Worm (Caenorhabditis elegans) whole organism, L1 larva: Measurements from ENCODE around the gene Y53F4B.17.

Source experiments
- C04F5.9 ChIP-seq: sonication (generic microtip); optimal IDR thresholded peaks from 2 replicates; lab custom pipeline; 2016; ENCODE audit warnings: missing genetic modification characterization, missing compliant biosample characterization
- C34B4.2 ChIP-seq: sonication (generic microtip); optimal IDR thresholded peaks from 2 replicates; lab custom pipeline; 2017; ENCODE audit warnings: mild to moderate bottlenecking, missing genetic modification characterization, missing compliant biosample characterization
- F16B12.6 ChIP-seq: fragments of 150-350 bp; optimal IDR thresholded peaks from 2 replicates; lab custom pipeline; 2014; ENCODE audit warnings: missing biosample characterization, missing genetic modification characterization
- Y116A8C.19 ChIP-seq: sonication (generic microtip); optimal IDR thresholded peaks from 2 replicates; lab custom pipeline; 2016; ENCODE audit warnings: missing compliant biosample characterization, missing genetic modification characterization, borderline replicate concordance
- ama-1 ChIP-seq: fragments of 150-350 bp; optimal IDR thresholded peaks from 2 replicates; lab custom pipeline; 2014
- blmp-1 ChIP-seq: fragments of 150-350 bp; optimal IDR thresholded peaks from 2 replicates; lab custom pipeline; 2014; ENCODE audit warnings: missing biosample characterization, missing genetic modification characterization
- ceh-8 ChIP-seq: fragments of 200-800 bp; sonication (Bioruptor generic); optimal IDR thresholded peaks from 2 replicates; lab custom pipeline; 2018; ENCODE audit warnings: mild to moderate bottlenecking, missing genetic modification characterization, moderate library complexity, missing compliant biosample characterization
- ceh-82 ChIP-seq, 3 experiments: fragments of 150-350 bp in 1 of 3; sonication (generic microtip) in 2 of 3; optimal IDR thresholded peaks; 2 replicates each; lab custom pipeline; 2014 to 2017; ENCODE audit warnings: missing biosample characterization in 3 of 3, missing genetic modification characterization in 3 of 3
- dpl-1 ChIP-seq, 3 experiments: fragments of 150-350 bp in 2 of 3; sonication (generic microtip) in 1 of 3; optimal IDR thresholded peaks; 2 replicates each; lab custom pipeline; 2014 to 2017; ENCODE audit warnings: missing biosample characterization in 3 of 3, missing genetic modification characterization in 3 of 3, missing genetic modification reagents in 3 of 3
- dsc-1 ChIP-seq: sonication (generic microtip); optimal IDR thresholded peaks from 2 replicates; lab custom pipeline; 2016; ENCODE audit warnings: mild to moderate bottlenecking, missing genetic modification characterization, missing compliant biosample characterization
- efl-1 ChIP-seq, 4 experiments: fragments of 150-350 bp; optimal IDR thresholded peaks in 3 of 4; peaks in 1 of 4; 1 replicate in 1 of 4; 2 replicates in 3 of 4; lab custom pipeline; 2014; ENCODE audit warnings: missing biosample characterization in 2 of 4, missing genetic modification characterization in 2 of 4, missing genetic modification reagents in 2 of 4
- egl-13 ChIP-seq: sonication (generic microtip); optimal IDR thresholded peaks from 2 replicates; lab custom pipeline; 2016; ENCODE audit warnings: missing genotype, missing genetic modification reagents, missing genetic modification characterization, missing compliant biosample characterization
- egl-27 ChIP-seq, 2 experiments: fragments of 150-350 bp in 1 of 2; sonication (generic microtip); optimal IDR thresholded peaks; 3 replicates each; lab custom pipeline; 2017 to 2018; ENCODE audit warnings: missing biosample characterization in 2 of 2, missing genetic modification characterization in 2 of 2, missing genetic modification reagents in 2 of 2
- elt-3 ChIP-seq, 6 experiments: fragments of 150-350 bp in 1 of 6; sonication (generic microtip); optimal IDR thresholded peaks; 2 replicates each; lab custom pipeline; 2017 to 2018; ENCODE audit warnings: missing biosample characterization in 6 of 6, missing genetic modification characterization in 6 of 6, inconsistent platforms in 1 of 6
- ets-5 ChIP-seq: fragments of 200-800 bp; sonication (Bioruptor generic); IDR thresholded peaks from 2 replicates; pipeline ENCODE4 v1.3.6; 2022; ENCODE audit warnings: missing genetic modification characterization, missing compliant biosample characterization
- fkh-4 ChIP-seq: sonication (generic microtip); optimal IDR thresholded peaks from 2 replicates; lab custom pipeline; 2016; ENCODE audit warnings: missing compliant biosample characterization, missing genetic modification characterization, borderline replicate concordance
- fkh-8 ChIP-seq: sonication (generic microtip); optimal IDR thresholded peaks from 2 replicates; lab custom pipeline; 2016; ENCODE audit warnings: mild to moderate bottlenecking, missing genetic modification characterization, missing compliant biosample characterization
- fos-1 ChIP-seq: fragments of 150-350 bp; optimal IDR thresholded peaks from 2 replicates; lab custom pipeline; 2014; ENCODE audit warnings: missing biosample characterization, missing genetic modification characterization
- hlh-17 ChIP-seq: fragments of 200-800 bp; sonication (Bioruptor generic); optimal IDR thresholded peaks from 2 replicates; lab custom pipeline; 2018; ENCODE audit warnings: missing genetic modification characterization, mild to moderate bottlenecking, missing compliant biosample characterization, moderate library complexity, borderline replicate concordance
- hpl-2 ChIP-seq: fragments of 150-350 bp; optimal IDR thresholded peaks from 2 replicates; lab custom pipeline; 2014; ENCODE audit warnings: missing biosample characterization, missing genetic modification reagents, missing genetic modification characterization
- irx-1 ChIP-seq: sonication (generic microtip); optimal IDR thresholded peaks from 2 replicates; lab custom pipeline; 2016; ENCODE audit warnings: missing genetic modification characterization, missing compliant biosample characterization
- isw-1 ChIP-seq: fragments of 200-800 bp; sonication (Bioruptor generic); IDR thresholded peaks from 2 replicates; pipeline ENCODE4 v1.3.6; 2022; ENCODE audit warnings: missing genetic modification characterization, missing compliant biosample characterization
- lin-14 ChIP-seq: fragments of 200-800 bp; sonication (Bioruptor generic); optimal IDR thresholded peaks from 2 replicates; lab custom pipeline; 2018; ENCODE audit warnings: mild to moderate bottlenecking, missing genetic modification characterization, moderate library complexity, missing compliant biosample characterization
- lin-15B ChIP-seq: fragments of 150-350 bp; sonication (generic microtip); optimal IDR thresholded peaks from 3 replicates; lab custom pipeline; 2014; ENCODE audit warnings: missing biosample characterization, missing genetic modification characterization
- lin-35 ChIP-seq, 2 experiments: fragments of 150-350 bp; optimal IDR thresholded peaks; 2 replicates each; lab custom pipeline; 2014; ENCODE audit warnings: missing biosample characterization in 2 of 2, missing genetic modification characterization in 2 of 2, missing genetic modification reagents in 2 of 2
- lin-39 ChIP-seq: fragments of 150-350 bp; optimal IDR thresholded peaks from 2 replicates; lab custom pipeline; 2014; ENCODE audit warnings: missing biosample characterization, missing genetic modification reagents, missing genetic modification characterization
- lir-3 ChIP-seq: sonication (generic microtip); optimal IDR thresholded peaks from 2 replicates; lab custom pipeline; 2016; ENCODE audit warnings: mild to moderate bottlenecking, missing genetic modification characterization, moderate library complexity, missing compliant biosample characterization; ENCODE audit not compliant: poor library complexity
- lsy-2 ChIP-seq, 2 experiments: fragments of 150-350 bp; optimal IDR thresholded peaks; 2 replicates each; lab custom pipeline; 2014; ENCODE audit warnings: missing biosample characterization in 2 of 2, missing genetic modification characterization in 2 of 2
- mab-9 ChIP-seq: fragments of 200-800 bp; sonication (Bioruptor generic); IDR thresholded peaks from 2 replicates; pipeline ENCODE4 v1.3.6; 2022; ENCODE audit warnings: missing genetic modification reagents, missing genetic modification characterization, missing compliant biosample characterization
- mef-2 ChIP-seq: fragments of 150-350 bp; optimal IDR thresholded peaks from 2 replicates; lab custom pipeline; 2014; ENCODE audit warnings: missing biosample characterization, missing genetic modification characterization
- mep-1 ChIP-seq: fragments of 150-350 bp; optimal IDR thresholded peaks from 2 replicates; lab custom pipeline; 2014; ENCODE audit warnings: missing biosample characterization, missing genetic modification characterization
- nhr-12 ChIP-seq: sonication (generic microtip); optimal IDR thresholded peaks from 2 replicates; lab custom pipeline; 2017; ENCODE audit warnings: missing biosample characterization, missing genetic modification characterization
- nhr-76 ChIP-seq: sonication (generic microtip); optimal IDR thresholded peaks from 2 replicates; lab custom pipeline; 2017; ENCODE audit warnings: missing biosample characterization, missing genetic modification characterization
- nhr-77 ChIP-seq: fragments of 150-350 bp; optimal IDR thresholded peaks from 2 replicates; lab custom pipeline; 2014; ENCODE audit warnings: missing biosample characterization, missing genetic modification characterization
- nhr-84 ChIP-seq: sonication (generic microtip); optimal IDR thresholded peaks from 2 replicates; lab custom pipeline; 2017; ENCODE audit warnings: missing biosample characterization, missing genetic modification characterization
- nhr-85 ChIP-seq: sonication (generic microtip); peaks from one replicate; lab custom pipeline; 2016; ENCODE audit warnings: missing genetic modification characterization, inconsistent platforms, missing compliant biosample characterization
- pag-3 ChIP-seq: sonication (generic microtip); optimal IDR thresholded peaks from 2 replicates; lab custom pipeline; 2017; ENCODE audit warnings: missing genetic modification characterization, mild to moderate bottlenecking, missing compliant biosample characterization, antibody characterized with exemption, borderline replicate concordance; ENCODE audit not compliant: insufficient read depth
- snu-23 ChIP-seq: sonication (generic microtip); optimal IDR thresholded peaks from 2 replicates; lab custom pipeline; 2016; ENCODE audit warnings: missing genetic modification characterization, missing compliant biosample characterization
- sox-4 ChIP-seq: sonication (generic microtip); optimal IDR thresholded peaks from 2 replicates; lab custom pipeline; 2016; ENCODE audit warnings: missing genetic modification characterization, missing compliant biosample characterization
- tbx-2 ChIP-seq: sonication (generic microtip); optimal IDR thresholded peaks from 2 replicates; lab custom pipeline; 2016; ENCODE audit warnings: missing genetic modification characterization, missing compliant biosample characterization
- unc-30 ChIP-seq: sonication (generic microtip); optimal IDR thresholded peaks from 2 replicates; lab custom pipeline; 2017; ENCODE audit warnings: missing biosample characterization, missing genetic modification characterization
- unc-62 ChIP-seq: fragments of 150-350 bp; optimal IDR thresholded peaks from 2 replicates; lab custom pipeline; 2014; ENCODE audit warnings: missing biosample characterization, missing genetic modification reagents, missing genetic modification characterization
- xbp-1 ChIP-seq: sonication (generic microtip); optimal IDR thresholded peaks from 2 replicates; lab custom pipeline; 2016; ENCODE audit warnings: missing genetic modification characterization, missing compliant biosample characterization
- zag-1 ChIP-seq: fragments of 150-350 bp; optimal IDR thresholded peaks from 2 replicates; lab custom pipeline; 2014; ENCODE audit warnings: missing biosample characterization, missing genetic modification characterization

Gene Y53F4B.17

ce11 chrII:15015669-15016068, 42.8 kb upstream of the Y53F4B.17 start:
- TF ChIP-seq efl-1 (optimal IDR thresholded peaks at IDR 0.05; lab: Kevin White, UChicago) (no peak), efl-1 (GFP tag; optimal IDR thresholded peaks at IDR 0.05 in 1 of 2; lab: Kevin White, UChicago) (peak in 1 of 2 experiments; percentile 53), lin-15B (tag; lab: Kevin White, UChicago) (no peak), lin-14 (peak; percentile 35)

ce11 chrII:15018923-15019322, 39.5 kb upstream of the Y53F4B.17 start, which contains the start of gene Y53F4B.12:
Y53F4B.12 (plus strand) TSS chrII:15019223.
- TF ChIP-seq F16B12.6 (tag; lab: Kevin White, UChicago): no peak
- TF ChIP-seq, all 84 proteins: peak for 0

- TF ChIP-seq xbp-1 (tag; lab: Kevin White, UChicago) (no peak), efl-1 (optimal IDR thresholded peaks at IDR 0.05; lab: Kevin White, UChicago) (peak; percentile 45 to 58), efl-1 (GFP tag; optimal IDR thresholded peaks at IDR 0.05 in 1 of 2; lab: Kevin White, UChicago) (peak; percentile 49 to 58), nhr-76 (tag; lab: Kevin White, UChicago) (no peak), lin-35 (GFP tag; optimal IDR thresholded peaks at IDR 0.05; lab: Kevin White, UChicago) (peak in 1 of 2 experiments; percentile 16), dpl-1 (GFP tag; optimal IDR thresholded peaks at IDR 0.05; lab: Kevin White, UChicago) (peak in 2 of 3 experiments; percentile 24 to 48)
Observed at ce11 chrII:15025100-15025499, 33.4 kb upstream of the Y53F4B.17 start.

DNA sequence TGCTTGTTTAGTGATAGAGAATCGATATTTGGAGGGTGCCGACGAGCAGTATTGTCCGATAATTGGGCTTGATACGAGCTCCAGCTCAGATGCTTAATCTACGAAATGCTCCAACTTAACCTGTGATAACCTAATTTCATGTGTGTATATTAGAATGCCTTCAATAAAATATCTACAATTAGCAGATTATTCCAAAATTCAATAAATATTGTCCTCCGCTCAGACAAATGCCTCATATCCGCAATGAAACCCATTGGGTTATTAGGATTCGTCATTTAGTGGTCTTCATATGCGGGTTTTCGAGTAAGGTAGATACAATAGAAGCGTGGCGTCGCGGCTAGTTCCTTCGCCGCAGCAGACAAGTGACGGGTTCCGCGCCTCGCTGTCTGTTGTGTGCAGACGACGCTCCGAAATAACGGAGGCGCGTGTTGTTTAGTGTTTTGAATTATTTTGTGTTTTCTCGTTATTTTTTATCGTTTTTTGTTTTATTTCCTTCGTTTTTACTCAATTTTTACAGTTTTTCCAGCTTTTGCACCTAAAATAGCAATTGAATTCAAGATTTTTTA, 32.8 kb upstream of the Y53F4B.17 start, which contains the start of gene cmtr-1:
cmtr-1 (plus strand) TSS at position 516 of the 566 bp plus-strand sequence.
- TF ChIP-seq tbx-2 (tag; lab: Kevin White, UChicago) (peak; percentile 98), ets-5 (GFP tag; lab: Robert Waterston, UW) (no peak), lin-39 (tag; lab: Kevin White, UChicago) (peak; percentile 95), isw-1 (peak; percentile 96), snu-23 (GFP tag; lab: Kevin White, UChicago) (peak; percentile 99), hpl-2 (GFP tag; lab: Kevin White, UChicago) (peak; percentile 92), blmp-1 (tag; lab: Kevin White, UChicago) (peak; percentile 44), unc-62 (no peak), mab-9 (peak; percentile 97), ceh-82 (tag; optimal IDR thresholded peaks at IDR 0.05; lab: Kevin White, UChicago) (peak; percentile 95 to 97 (median 96)), lsy-2 (tag; optimal IDR thresholded peaks at IDR 0.05; lab: Kevin White, UChicago) (peak; percentile 92 to 96), Y116A8C.19 (tag; lab: Kevin White, UChicago) (peak; percentile 66), fkh-4 (tag; lab: Kevin White, UChicago) (peak; percentile 85), sox-4 (tag; lab: Kevin White, UChicago) (peak; percentile 92), nhr-84 (tag; lab: Kevin White, UChicago) (peak; percentile 13), zag-1 (no peak), egl-13 (tag; lab: Kevin White, UChicago) (peak; percentile 97), C04F5.9 (tag; lab: Kevin White, UChicago) (peak; percentile 91), mep-1 (peak; percentile 94), C34B4.2 (tag; lab: Kevin White, UChicago) (peak; percentile 86), irx-1 (tag; lab: Kevin White, UChicago) (peak; percentile 96), unc-30 (no peak), dsc-1 (tag; lab: Kevin White, UChicago) (peak; percentile 99), nhr-12 (peak; percentile 48), fos-1 (tag; lab: Kevin White, UChicago) (peak; percentile 94), nhr-85 (tag; lab: Kevin White, UChicago) (peak; percentile 99), fkh-8 (tag; lab: Kevin White, UChicago) (peak; percentile 97), nhr-76 (tag; lab: Kevin White, UChicago) (no peak), ama-1 (peak; percentile 94), elt-3 (tag; optimal IDR thresholded peaks at IDR 0.05; lab: Kevin White, UChicago) (peak; percentile 13 to 94 (median 72)), pag-3 (tag; lab: Kevin White, UChicago) (no peak), nhr-77 (peak; percentile 99), F16B12.6 (tag; lab: Kevin White, UChicago) (peak; percentile 70), lin-15B (tag; lab: Kevin White, UChicago) (peak; percentile 91), mef-2 (tag; lab: Kevin White, UChicago) (peak; percentile 56), egl-27 (tag; optimal IDR thresholded peaks at IDR 0.05; lab: Kevin White, UChicago) (peak; percentile 7 to 59), lir-3 (no peak), hlh-17 (GFP tag; lab: Kevin White, UChicago) (no peak), ceh-8 (GFP tag; lab: Kevin White, UChicago) (peak; percentile 95)
